Fruit fly (Drosophila melanogaster) whole organism, pupa: ENCODE results near the gene rtet.

Source experiments
- CG12605 ChIP-seq: fragments of 200-800 bp; sonication (Bioruptor generic); IDR thresholded peaks from 2 replicates; pipeline ENCODE4 v1.3.6; 2022; ENCODE audit warnings: missing biosample characterization, missing genetic modification characterization
- CG13204 ChIP-seq: fragments of 200-800 bp; sonication (Bioruptor generic); optimal IDR thresholded peaks from 2 replicates; lab custom pipeline; 2018; ENCODE audit warnings: missing biosample characterization, mild to moderate bottlenecking, missing genetic modification characterization, moderate library complexity
- CG17806 ChIP-seq: fragments of 200-800 bp; sonication (Bioruptor generic); optimal IDR thresholded peaks from 2 replicates; lab custom pipeline; 2018; ENCODE audit warnings: missing biosample characterization, mild to moderate bottlenecking, missing genetic modification characterization, moderate library complexity
- CG8159 ChIP-seq: fragments of 200-800 bp; sonication (Bioruptor generic); optimal IDR thresholded peaks from 3 replicates; lab custom pipeline; 2018; ENCODE audit warnings: missing biosample characterization, mild to moderate bottlenecking, missing genetic modification characterization, moderate library complexity
- Pif1A ChIP-seq: fragments of 200-800 bp; sonication (Bioruptor generic); optimal IDR thresholded peaks from 3 replicates; lab custom pipeline; 2016; ENCODE audit warnings: missing biosample characterization, missing genetic modification characterization
- fd96Ca ChIP-seq: fragments of 200-800 bp; sonication (Bioruptor generic); IDR thresholded peaks from 3 replicates; pipeline ENCODE4 v1.3.6; 2022; ENCODE audit warnings: missing biosample characterization, missing genetic modification characterization

dm6 chr3R:21102477-21102876 is 5.8 kb upstream of the rtet start:
- TF ChIP-seq CG13204 (GFP tag; lab: Kevin White, UChicago) (no peak), Pif1A (GFP tag; lab: Kevin White, UChicago) (no peak), CG12605 (GFP tag; lab: Robert Waterston, UW) (no peak), CG8159 (tag; lab: Kevin White, UChicago) (no peak), CG17806 (tag; lab: Kevin White, UChicago) (no peak), fd96Ca (GFP tag; lab: Robert Waterston, UW) (no peak)
